Worm (Caenorhabditis elegans) whole organism, L4/young adult: ENCODE data around the gene ubh-2.

Source experiments
- W03F9.2 ChIP-seq: fragments of 150-350 bp; optimal IDR thresholded peaks from 2 replicates; lab custom pipeline; 2014; ENCODE audit warnings: missing biosample characterization, missing genetic modification characterization
- dao-5 ChIP-seq: sonication (generic microtip); optimal IDR thresholded peaks from 2 replicates; lab custom pipeline; 2016; ENCODE audit warnings: missing genotype, missing genetic modification characterization, moderate library complexity, missing compliant biosample characterization
- him-1 ChIP-seq: sonication (generic microtip); optimal IDR thresholded peaks from 2 replicates; lab custom pipeline; 2016; ENCODE audit warnings: missing genotype, missing genetic modification reagents, missing genetic modification characterization, missing compliant biosample characterization

- TF ChIP-seq W03F9.2 (tag; lab: Kevin White, UChicago) (no peak), him-1 (tag; lab: Kevin White, UChicago) (no peak), dao-5 (tag; lab: Kevin White, UChicago) (no peak)
Observed at ce11 chrV:6506238-6506956, 3.2 kb downstream of the ubh-2 start.
